Worm (Caenorhabditis elegans): ENCODE measurements around the gene nhr-27.
A peak's percentile ranks its signal among the peaks of the same experiment; 100 is the strongest.

nhr-27 gene

DNA sequence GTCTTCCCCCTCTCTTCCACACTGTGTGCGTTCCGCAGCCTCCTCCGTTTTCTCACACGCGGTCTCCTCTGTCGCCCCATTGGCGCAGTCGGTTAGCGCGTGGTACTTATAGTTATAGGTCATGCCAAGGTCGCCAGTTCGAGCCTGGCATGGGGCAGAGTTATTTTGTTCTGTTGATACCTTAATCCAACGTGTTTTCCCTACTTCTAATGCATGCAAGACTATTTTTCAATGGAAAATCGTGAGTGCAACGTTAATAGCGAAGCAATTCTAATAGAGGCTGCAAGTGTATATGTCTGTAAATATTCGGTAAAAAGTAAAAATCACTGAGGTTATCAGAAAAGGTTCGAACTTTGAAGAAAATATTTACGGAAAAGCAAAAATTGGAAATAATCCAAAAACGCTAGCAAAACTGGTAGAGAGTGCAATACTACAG is 147.0 kb downstream of the nhr-27 start (continued):
- TF ChIP-seq nhr-10 (tag; optimal IDR thresholded peaks at IDR 0.05) = no peak
- TF ChIP-seq madf-9 (GFP tag; conservative IDR thresholded peaks at IDR 0.05) = peak; percentile 80
- peak; percentile 85 for TF ChIP-seq dmd-8 (GFP tag; IDR thresholded peaks at IDR 0.05)
- TF ChIP-seq ztf-7 (tag; optimal IDR thresholded peaks at IDR 0.05) = peak; percentile 43
- TF ChIP-seq spr-1 (tag; optimal IDR thresholded peaks at IDR 0.05) = peak; percentile 69
- TF ChIP-seq Y5F2A.4 (GFP tag; optimal IDR thresholded peaks at IDR 0.05) = peak; percentile 40
- peak; percentile 68; the same call in 1 of the 2 replicates for TF ChIP-seq vab-7 (GFP tag; IDR thresholded peaks at IDR 0.05)
- TF ChIP-seq hlh-11 (tag; optimal IDR thresholded peaks at IDR 0.05) = peak; percentile 73
- no peak for TF ChIP-seq fos-1 (tag; optimal IDR thresholded peaks at IDR 0.05)
- TF ChIP-seq F37D6.2 (tag; optimal IDR thresholded peaks at IDR 0.05) = peak; percentile 54
- TF ChIP-seq ceh-62 (tag; optimal IDR thresholded peaks at IDR 0.05) = no peak
- TF ChIP-seq mxl-2 (GFP tag; conservative IDR thresholded peaks at IDR 0.05) = no peak
- no peak for TF ChIP-seq mdt-29 (GFP tag; IDR thresholded peaks at IDR 0.05)
- TF ChIP-seq tra-1 (GFP tag; IDR thresholded peaks at IDR 0.05) = peak; percentile 72
- no peak for TF ChIP-seq nhr-11 (tag; optimal IDR thresholded peaks at IDR 0.05)
- TF ChIP-seq hmg-1.1 (GFP tag; IDR thresholded peaks at IDR 0.05) = peak; percentile 92
- peak; percentile 74 for TF ChIP-seq mep-1 (tag; optimal IDR thresholded peaks at IDR 0.05)
- peak; percentile 85 for TF ChIP-seq spr-3 (GFP tag; optimal IDR thresholded peaks at IDR 0.05)
- peak; percentile 83 for TF ChIP-seq ctbp-1 (GFP tag; IDR thresholded peaks at IDR 0.05)
- peak; percentile 81 for TF ChIP-seq nhr-48 (tag; optimal IDR thresholded peaks at IDR 0.05)
- TF ChIP-seq nhr-76 (tag; optimal IDR thresholded peaks at IDR 0.05) = no peak
- no peak for TF ChIP-seq nhr-28 (tag; optimal IDR thresholded peaks at IDR 0.05)
- TF ChIP-seq ceh-44 (GFP tag; IDR thresholded peaks at IDR 0.05) = peak; percentile 83; the same call in 1 of the 2 replicates
- TF ChIP-seq rbr-2 (tag; optimal IDR thresholded peaks at IDR 0.05) = peak; percentile 84
- no peak for TF ChIP-seq egl-27 (tag; optimal IDR thresholded peaks at IDR 0.05)
- no peak for TF ChIP-seq nhr-41 (GFP tag; IDR thresholded peaks at IDR 0.05)

DNA sequence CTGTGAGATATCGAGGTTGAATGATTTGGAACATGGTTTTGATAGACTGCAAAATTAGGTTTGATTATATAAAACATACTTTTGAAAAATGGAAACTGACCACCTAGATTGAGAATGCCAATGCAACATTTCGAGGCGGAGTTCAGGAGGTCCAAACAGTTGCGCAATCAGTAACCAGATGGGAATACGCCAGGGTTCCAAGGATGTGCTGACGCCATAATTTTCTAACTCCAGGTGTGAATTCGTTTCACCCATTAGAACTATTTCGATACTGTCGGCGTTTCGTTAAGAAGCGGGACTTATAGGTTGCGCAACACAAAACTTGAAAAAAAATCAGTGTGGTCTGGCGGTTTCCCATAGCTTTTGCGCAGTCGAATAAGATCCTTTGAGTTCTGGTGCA is 148.3 kb downstream of the nhr-27 start, which contains the start of gene C02B4.3:
Gene C02B4.3 (minus strand): TSS at position 34 of the 400 bp plus-strand sequence.
- TF ChIP-seq unc-62 (GFP tag; optimal IDR thresholded peaks at IDR 0.05 in 1 of 2) (peak in 1 of 2 experiments; percentile 59), unc-62 (tag; optimal IDR thresholded peaks at IDR 0.05) (no peak), Y48G9A.11 (GFP tag; IDR thresholded peaks at IDR 0.05) (no peak), vab-7 (GFP tag; IDR thresholded peaks at IDR 0.05) (no peak)

DNA sequence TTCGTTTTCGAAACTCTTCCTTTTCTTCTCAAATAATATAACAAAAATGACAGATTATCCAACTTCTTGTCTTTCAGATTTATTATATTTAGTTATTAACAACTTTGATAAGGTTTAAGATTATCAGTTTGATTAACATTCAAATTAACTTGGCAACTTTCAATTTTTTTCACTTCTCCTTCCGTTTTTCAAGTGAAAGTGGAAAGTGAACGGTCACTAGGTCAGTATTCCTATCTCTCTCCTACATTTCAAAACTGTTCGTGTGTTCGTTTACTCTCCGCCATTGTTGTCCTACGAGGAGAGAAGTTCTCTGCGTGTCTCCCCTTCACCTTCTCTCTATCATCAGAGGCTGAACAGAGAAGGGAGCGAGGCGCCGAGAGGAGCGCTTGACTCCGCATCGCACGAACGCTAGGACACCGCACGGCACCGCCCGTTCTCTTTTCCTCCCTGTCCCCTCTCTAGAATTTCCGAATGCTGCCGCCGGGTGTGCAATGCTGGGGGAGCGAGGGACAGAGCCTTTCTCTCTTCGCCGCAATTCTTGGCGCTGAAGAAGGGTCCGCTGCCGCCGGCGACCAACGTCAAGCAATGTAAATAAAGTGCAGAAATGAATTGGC is 151.6 kb downstream of the nhr-27 start:
- no peak for TF ChIP-seq mxl-2 (GFP tag; conservative IDR thresholded peaks at IDR 0.05)
- TF ChIP-seq php-3 (GFP tag; IDR thresholded peaks at IDR 0.05) = peak; percentile 40; the same call in 1 of the 2 replicates
- peak; percentile 71 for TF ChIP-seq rbr-2 (tag; optimal IDR thresholded peaks at IDR 0.05)
- peak; percentile 42 for TF ChIP-seq dve-1 (tag; optimal IDR thresholded peaks at IDR 0.05; ENCODE audit: insufficient read depth)
- TF ChIP-seq pha-4 (GFP tag; IDR thresholded peaks at IDR 0.05) = peak; percentile 40; the same call in 1 of the 2 replicates
- peak; percentile 20 for TF ChIP-seq pha-4 (tag; optimal IDR thresholded peaks at IDR 0.05)
- no peak for TF ChIP-seq dmd-9 (GFP tag; IDR thresholded peaks at IDR 0.05)
- TF ChIP-seq duxl-1 (tag; optimal IDR thresholded peaks at IDR 0.05; ENCODE audit: poor library complexity) = peak; percentile 37
- 0 out of 2 replicates have a peak, but pooled peaks have one; percentile 43 for TF ChIP-seq tra-1 (GFP tag; IDR thresholded peaks at IDR 0.05)
- TF ChIP-seq lin-39 (tag; optimal IDR thresholded peaks at IDR 0.05) = no peak
- no peak for TF ChIP-seq nhr-237 (tag; optimal IDR thresholded peaks at IDR 0.05)
- peak; percentile 87 for TF ChIP-seq hmg-1.1 (GFP tag; IDR thresholded peaks at IDR 0.05)
- TF ChIP-seq ZK546.5 (tag; optimal IDR thresholded peaks at IDR 0.05) = no peak
- TF ChIP-seq nhr-42 (GFP tag; IDR thresholded peaks at IDR 0.05) = peak; percentile 73; the same call in 1 of the 2 replicates
- no peak for TF ChIP-seq F26F4.8 (GFP tag; conservative IDR thresholded peaks at IDR 0.05)
- TF ChIP-seq aha-1 (tag) = no peak
- TF ChIP-seq zfp-2 (tag; optimal IDR thresholded peaks at IDR 0.05) = no peak
- peak; percentile 44 for TF ChIP-seq nhr-48 (tag; optimal IDR thresholded peaks at IDR 0.05)
- no peak for TF ChIP-seq lin-38 (GFP tag; IDR thresholded peaks at IDR 0.05)
- peak; percentile 95 for TF ChIP-seq madf-9 (GFP tag; conservative IDR thresholded peaks at IDR 0.05)
- TF ChIP-seq skn-1 (tag; optimal IDR thresholded peaks at IDR 0.05) = no peak
- no peak for TF ChIP-seq Y5F2A.4 (GFP tag; optimal IDR thresholded peaks at IDR 0.05)
- no peak for TF ChIP-seq lin-15B (tag; optimal IDR thresholded peaks at IDR 0.05)
- TF ChIP-seq cey-2 (tag; optimal IDR thresholded peaks at IDR 0.05; ENCODE audit: borderline replicate concordance, insufficient read depth) = no peak
- TF ChIP-seq zag-1 (tag; optimal IDR thresholded peaks at IDR 0.05) = no peak
- peak; percentile 32 for TF ChIP-seq F37D6.2 (tag; optimal IDR thresholded peaks at IDR 0.05)
- peak; percentile 37; the same call in 1 of the 2 replicates for TF ChIP-seq ceh-20 (GFP tag; IDR thresholded peaks at IDR 0.05)
